Fruit fly (Drosophila melanogaster) whole organism, embryonic: ENCODE measurements around the gene Spt6.

Experiments
- ATbp ChIP-seq: fragments of 200-800 bp; sonication (Bioruptor generic); optimal IDR thresholded peaks from 2 replicates; lab custom pipeline; 2017; ENCODE audit warnings: missing biosample characterization, mild to moderate bottlenecking, missing genetic modification characterization, missing genetic modification reagents
- Atf6 ChIP-seq: fragments of 200-800 bp; sonication (Bioruptor generic); IDR thresholded peaks from 2 replicates; pipeline ENCODE4 v1.3.6; 2022; ENCODE audit warnings: missing biosample characterization, missing genetic modification characterization
- CG10209 ChIP-seq: fragments of 200-800 bp; sonication (Bioruptor generic); optimal IDR thresholded peaks from 3 replicates; lab custom pipeline; 2017; ENCODE audit warnings: missing biosample characterization, mild to moderate bottlenecking, missing genetic modification characterization, missing genetic modification reagents
- CG11723 ChIP-seq: fragments of 200-800 bp; sonication (Bioruptor generic); optimal IDR thresholded peaks from 2 replicates; lab custom pipeline; 2017; ENCODE audit warnings: missing biosample characterization, mild to moderate bottlenecking, missing genetic modification characterization
- CG12769 ChIP-seq: fragments of 200-800 bp; sonication (Bioruptor generic); optimal IDR thresholded peaks from 2 replicates; lab custom pipeline; 2019; ENCODE audit warnings: missing biosample characterization, mild to moderate bottlenecking, missing genetic modification characterization, moderate library complexity
- CG15479 ChIP-seq: fragments of 200-800 bp; sonication (Bioruptor generic); optimal IDR thresholded peaks from 3 replicates; lab custom pipeline; 2019; ENCODE audit warnings: missing biosample characterization, mild to moderate bottlenecking, missing genetic modification characterization, moderate library complexity
- CG1602 ChIP-seq: fragments of 200-800 bp; sonication (Bioruptor generic); optimal IDR thresholded peaks from 3 replicates; lab custom pipeline; 2016; ENCODE audit warnings: missing biosample characterization, missing genetic modification characterization
- CG1603 ChIP-seq: fragments of 200-800 bp; sonication (Bioruptor generic); optimal IDR thresholded peaks from 2 replicates; lab custom pipeline; 2019; ENCODE audit warnings: missing biosample characterization, mild to moderate bottlenecking, missing genetic modification characterization, moderate library complexity
- CG16813 ChIP-seq: fragments of 200-800 bp; sonication (Bioruptor generic); IDR thresholded peaks from 3 replicates; pipeline ENCODE4 v1.3.6; 2022; ENCODE audit warnings: missing biosample characterization, missing genetic modification characterization; ENCODE audit not compliant: partially characterized antibody
- CG18011 ChIP-seq: fragments of 200-800 bp; sonication (Bioruptor generic); optimal IDR thresholded peaks from 2 replicates; lab custom pipeline; 2017; ENCODE audit warnings: missing biosample characterization, missing genetic modification characterization, mild to moderate bottlenecking, moderate library complexity, missing genotype
- CG30020 ChIP-seq: fragments of 200-800 bp; optimal IDR thresholded peaks from 2 replicates; lab custom pipeline; 2019; ENCODE audit warnings: missing biosample characterization, mild to moderate bottlenecking, missing genetic modification characterization, moderate library complexity
- CG30431 ChIP-seq: fragments of 200-800 bp; sonication (Bioruptor generic); optimal IDR thresholded peaks from 2 replicates; lab custom pipeline; 2017; ENCODE audit warnings: missing biosample characterization, missing genetic modification characterization
- CG3065 ChIP-seq: fragments of 200-800 bp; sonication (Bioruptor generic); optimal IDR thresholded peaks from 2 replicates; lab custom pipeline; 2016; ENCODE audit warnings: missing biosample characterization, missing genetic modification characterization
- CG3407 ChIP-seq: fragments of 200-800 bp; sonication (Bioruptor generic); optimal IDR thresholded peaks from 2 replicates; lab custom pipeline; 2018; ENCODE audit warnings: missing biosample characterization, mild to moderate bottlenecking, missing genetic modification characterization
- CG3838 ChIP-seq: fragments of 200-800 bp; sonication (Bioruptor generic); optimal IDR thresholded peaks from 3 replicates; lab custom pipeline; 2016; ENCODE audit warnings: missing biosample characterization, missing genetic modification characterization
- CG4360 ChIP-seq: fragments of 200-800 bp; sonication (Bioruptor generic); IDR thresholded peaks from 2 replicates; pipeline ENCODE4 v1.3.6; 2022; ENCODE audit warnings: missing biosample characterization, missing genetic modification characterization
- CG6765 ChIP-seq: fragments of 200-800 bp; sonication (Bioruptor generic); optimal IDR thresholded peaks from 3 replicates; lab custom pipeline; 2017; ENCODE audit warnings: missing biosample characterization, mild to moderate bottlenecking, missing genetic modification characterization
- CG7271 ChIP-seq: fragments of 200-800 bp; sonication (Bioruptor generic); optimal IDR thresholded peaks from 2 replicates; lab custom pipeline; 2018; ENCODE audit warnings: missing biosample characterization, mild to moderate bottlenecking, missing genetic modification characterization, moderate library complexity
- CG7745 ChIP-seq: fragments of 200-800 bp; sonication (Bioruptor generic); optimal IDR thresholded peaks from 2 replicates; lab custom pipeline; 2018; ENCODE audit warnings: missing biosample characterization, mild to moderate bottlenecking, missing genetic modification characterization, moderate library complexity
- CG7786 ChIP-seq: fragments of 200-800 bp; sonication (Bioruptor generic); optimal IDR thresholded peaks from 2 replicates; lab custom pipeline; 2016; ENCODE audit warnings: missing biosample characterization, missing genetic modification characterization
- CG7928 ChIP-seq: fragments of 200-800 bp; sonication (Bioruptor generic); optimal IDR thresholded peaks from 2 replicates; lab custom pipeline; 2017; ENCODE audit warnings: missing biosample characterization, mild to moderate bottlenecking, missing genetic modification characterization
- CG9876 ChIP-seq: fragments of 200-800 bp; sonication (Bioruptor generic); optimal IDR thresholded peaks from 2 replicates; lab custom pipeline; 2016; ENCODE audit warnings: missing biosample characterization, missing genetic modification characterization
- Dip2 ChIP-seq: fragments of 200-800 bp; sonication (Bioruptor generic); IDR thresholded peaks from 2 replicates; pipeline ENCODE4 v1.3.6; 2022; ENCODE audit warnings: missing biosample characterization, missing genetic modification characterization
- Dp ChIP-seq: fragments of 200-800 bp; sonication (Bioruptor generic); optimal IDR thresholded peaks from 2 replicates; lab custom pipeline; 2018; ENCODE audit warnings: missing biosample characterization, mild to moderate bottlenecking, missing genetic modification characterization, moderate library complexity
- E2f1 ChIP-seq: fragments of 200-800 bp; sonication (Bioruptor generic); IDR thresholded peaks from 2 replicates; pipeline ENCODE4 v1.3.6; 2022; ENCODE audit warnings: missing biosample characterization, missing genetic modification characterization
- HLH54F ChIP-seq: fragments of 200-800 bp; sonication (Bioruptor generic); optimal IDR thresholded peaks from 3 replicates; lab custom pipeline; 2016; ENCODE audit warnings: missing biosample characterization, missing genetic modification characterization
- Hr3 ChIP-seq: fragments of 200-800 bp; sonication (Bioruptor generic); optimal IDR thresholded peaks from 3 replicates; lab custom pipeline; 2016; ENCODE audit warnings: missing biosample characterization, missing genetic modification characterization
- NFAT ChIP-seq: fragments of 200-800 bp; sonication (Bioruptor generic); IDR thresholded peaks from 2 replicates; pipeline ENCODE4 v1.3.6; 2022; ENCODE audit warnings: missing biosample characterization, missing genetic modification characterization
- Six4 ChIP-seq: fragments of 200-800 bp; sonication (Bioruptor generic); optimal IDR thresholded peaks from 2 replicates; lab custom pipeline; 2016; ENCODE audit warnings: missing biosample characterization, missing genetic modification characterization
- TFAM ChIP-seq: fragments of 200-800 bp; sonication (Bioruptor generic); optimal IDR thresholded peaks from 2 replicates; lab custom pipeline; 2017; ENCODE audit warnings: missing biosample characterization, missing genetic modification characterization, inconsistent platforms
- Usf ChIP-seq: fragments of 200-800 bp; sonication (Bioruptor generic); optimal IDR thresholded peaks from 2 replicates; lab custom pipeline; 2017; ENCODE audit warnings: missing genotype, missing biosample characterization, missing genetic modification characterization
- bcd ChIP-seq: fragments of 200-800 bp; sonication (Bioruptor generic); optimal IDR thresholded peaks from 2 replicates; lab custom pipeline; 2017; ENCODE audit warnings: missing biosample characterization, mild to moderate bottlenecking, missing genetic modification characterization
- bigmax ChIP-seq: fragments of 200-800 bp; sonication (Bioruptor generic); optimal IDR thresholded peaks from 2 replicates; lab custom pipeline; 2018; ENCODE audit warnings: missing biosample characterization, mild to moderate bottlenecking, missing genetic modification characterization
- corto ChIP-seq: fragments of 200-800 bp; sonication (Bioruptor generic); optimal IDR thresholded peaks from 2 replicates; lab custom pipeline; 2016; ENCODE audit warnings: missing biosample characterization, mild to moderate bottlenecking, missing genetic modification characterization, moderate library complexity
- crp ChIP-seq, 2 experiments: fragments of 200-800 bp; sonication (Bioruptor generic); optimal IDR thresholded peaks; 2 replicates in 1 of 2; 3 replicates in 1 of 2; lab custom pipeline; 2017; ENCODE audit warnings: missing biosample characterization in 2 of 2, missing genetic modification characterization in 2 of 2, mild to moderate bottlenecking in 1 of 2, moderate library complexity in 1 of 2
- cwo ChIP-seq: fragments of 200-800 bp; sonication (Bioruptor generic); optimal IDR thresholded peaks from 3 replicates; lab custom pipeline; 2017; ENCODE audit warnings: missing biosample characterization, missing genetic modification characterization, mild to moderate bottlenecking, moderate library complexity, missing genetic modification reagents
- dan ChIP-seq: fragments of 200-800 bp; sonication (Bioruptor generic); IDR thresholded peaks from 2 replicates; pipeline ENCODE4 v1.3.6; 2022; ENCODE audit warnings: missing biosample characterization, missing genetic modification characterization
- danr ChIP-seq: fragments of 200-800 bp; sonication (Bioruptor generic); IDR thresholded peaks from 2 replicates; pipeline ENCODE4 v1.3.6; 2022; ENCODE audit warnings: missing biosample characterization, missing genetic modification characterization
- fd102C ChIP-seq: fragments of 200-800 bp; sonication (Bioruptor generic); optimal IDR thresholded peaks from 2 replicates; lab custom pipeline; 2018; ENCODE audit warnings: missing biosample characterization, mild to moderate bottlenecking, missing genetic modification characterization, moderate library complexity
- gsb ChIP-seq: fragments of 200-800 bp; sonication (Bioruptor generic); IDR thresholded peaks from 2 replicates; pipeline ENCODE4 v1.3.6; 2022; ENCODE audit warnings: missing biosample characterization, missing genetic modification characterization
- hb ChIP-seq: fragments of 200-800 bp; sonication (Bioruptor generic); IDR thresholded peaks from 3 replicates; pipeline ENCODE4 v1.3.6; 2022; ENCODE audit warnings: missing biosample characterization, missing genetic modification characterization; ENCODE audit not compliant: partially characterized antibody
- jumu ChIP-seq: fragments of 200-800 bp; sonication (Bioruptor generic); optimal IDR thresholded peaks from 3 replicates; lab custom pipeline; 2016; ENCODE audit warnings: missing biosample characterization, missing genetic modification characterization
- lab ChIP-seq: fragments of 200-800 bp; sonication (Bioruptor generic); optimal IDR thresholded peaks from 3 replicates; lab custom pipeline; 2017; ENCODE audit warnings: missing biosample characterization, missing genetic modification characterization, mild to moderate bottlenecking, moderate library complexity, missing genetic modification reagents
- pho ChIP-seq: fragments of 200-800 bp; sonication (Bioruptor generic); optimal IDR thresholded peaks from 2 replicates; lab custom pipeline; 2016; ENCODE audit warnings: missing biosample characterization, missing genetic modification characterization
- pzg ChIP-seq: fragments of 200-800 bp; sonication (Bioruptor generic); optimal IDR thresholded peaks from 3 replicates; lab custom pipeline; 2018; ENCODE audit warnings: missing biosample characterization, mild to moderate bottlenecking, missing genetic modification characterization, moderate library complexity
- rib ChIP-seq: fragments of 200-800 bp; sonication (Bioruptor generic); IDR thresholded peaks from 2 replicates; pipeline ENCODE4 v1.3.6; 2022; ENCODE audit warnings: missing biosample characterization, missing genetic modification characterization
- scrt ChIP-seq: fragments of 200-800 bp; sonication (Bioruptor generic); optimal IDR thresholded peaks from 2 replicates; lab custom pipeline; 2018; ENCODE audit warnings: missing biosample characterization, mild to moderate bottlenecking, missing genetic modification characterization, moderate library complexity
- sr ChIP-seq: fragments of 200-800 bp; sonication (Bioruptor generic); IDR thresholded peaks from 3 replicates; pipeline ENCODE4 v1.3.6; 2022; ENCODE audit warnings: missing biosample characterization, missing genetic modification characterization
- tio ChIP-seq: fragments of 200-800 bp; sonication (Bioruptor generic); optimal IDR thresholded peaks from 2 replicates; lab custom pipeline; 2017; ENCODE audit warnings: missing biosample characterization, missing genetic modification characterization, inconsistent platforms
- tup ChIP-seq: fragments of 200-800 bp; sonication (Bioruptor generic); optimal IDR thresholded peaks from 2 replicates; lab custom pipeline; 2016; ENCODE audit warnings: missing biosample characterization, mild to moderate bottlenecking, missing genetic modification characterization, moderate library complexity

The Spt6 gene

DNA sequence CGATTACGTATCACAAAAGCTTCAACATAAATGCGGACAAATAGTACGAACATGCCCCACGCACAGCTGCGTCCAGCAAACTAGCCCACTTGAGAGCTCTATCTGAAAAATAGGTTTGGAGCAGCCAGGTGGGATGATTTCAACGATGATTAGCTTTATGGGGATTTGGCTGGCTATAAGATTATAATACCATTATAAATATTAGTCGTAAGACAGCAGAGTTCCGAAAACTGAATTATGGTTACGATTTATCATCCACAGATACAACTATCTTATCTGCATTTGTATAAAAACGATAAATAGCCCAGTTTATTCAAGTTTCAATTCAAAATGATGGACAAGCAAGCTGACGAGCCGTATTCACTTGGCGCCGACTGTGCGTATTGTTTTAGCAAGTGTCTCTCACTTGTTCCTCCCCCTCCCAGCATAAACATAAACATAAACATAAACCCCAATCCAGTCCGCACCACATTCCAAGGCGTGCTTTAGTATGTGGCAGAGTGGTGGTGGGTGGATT, 3.9 kb upstream of the Spt6 start (continued):
- TF ChIP-seq CG7745 (tag; lab: Kevin White, UChicago) (no peak), corto (GFP tag; lab: Kevin White, UChicago) (no peak), HLH54F (GFP tag; lab: Kevin White, UChicago) (peak; percentile 55), TFAM (GFP tag; lab: Kevin White, UChicago) (no peak), scrt (GFP tag; lab: Kevin White, UChicago) (peak; percentile 80), CG18011 (GFP tag; lab: Kevin White, UChicago) (peak; percentile 45), pho (GFP tag; lab: Kevin White, UChicago) (peak; percentile 48), pzg (GFP tag; lab: Kevin White, UChicago) (no peak), CG9876 (GFP tag; lab: Kevin White, UChicago) (no peak), Dip2 (GFP tag; lab: Robert Waterston, UW) (no peak), Dp (GFP tag; lab: Kevin White, UChicago) (no peak), rib (peak; percentile 48; the same call in 1 of the 2 replicates), CG30431 (GFP tag; lab: Kevin White, UChicago) (peak; percentile 32), CG12769 (tag; lab: Kevin White, UChicago) (peak; percentile 76), CG16813 (GFP tag; lab: Robert Waterston, UW) (no peak), CG15479 (no peak), CG10209 (peak; percentile 81), CG1602 (GFP tag; lab: Kevin White, UChicago) (peak; percentile 16), CG11723 (GFP tag; lab: Kevin White, UChicago) (peak; percentile 73), CG30020 (tag; lab: Kevin White, UChicago) (peak; percentile 31), tup (GFP tag; lab: Kevin White, UChicago) (peak; percentile 20), fd102C (no peak), cwo (peak; percentile 80), crp (GFP tag; optimal IDR thresholded peaks at IDR 0.05; lab: Kevin White, UChicago) (no peak), E2f1 (GFP tag; lab: Robert Waterston, UW) (no peak), CG3065 (no peak), gsb (peak; percentile 65), CG3407 (GFP tag; lab: Kevin White, UChicago) (peak; percentile 15), NFAT (GFP tag; lab: Robert Waterston, UW) (no peak), sr (GFP tag; lab: Robert Waterston, UW) (peak; percentile 15; the same call in 1 of the 3 replicates), lab (GFP tag; lab: Kevin White, UChicago) (peak; percentile 90), CG7271 (tag; lab: Kevin White, UChicago) (no peak), bigmax (GFP tag; lab: Kevin White, UChicago) (no peak), CG4360 (GFP tag; lab: Robert Waterston, UW) (no peak), Hr3 (peak; percentile 48), CG7786 (peak; percentile 60), CG6765 (GFP tag; lab: Kevin White, UChicago) (peak; percentile 76), CG3838 (GFP tag; lab: Kevin White, UChicago) (peak; percentile 33), bcd (GFP tag; lab: Kevin White, UChicago) (peak; percentile 84), tio (GFP tag; lab: Kevin White, UChicago) (no peak), CG7928 (GFP tag; lab: Kevin White, UChicago) (peak; percentile 40), danr (GFP tag; lab: Robert Waterston, UW) (peak; percentile 59; the same call in 1 of the 2 replicates), Atf6 (peak; percentile 84), Six4 (peak; percentile 46), jumu (no peak), Usf (GFP tag; lab: Kevin White, UChicago) (peak; percentile 34), ATbp (GFP tag; lab: Kevin White, UChicago) (peak; percentile 68), dan (GFP tag; lab: Robert Waterston, UW) (no peak), CG1603 (tag; lab: Kevin White, UChicago) (peak; percentile 63), hb (no peak)
